Worm (Caenorhabditis elegans) whole organism, late embryonic: ENCODE results near the gene Y37E11B.2.

Experiments
- sox-4 ChIP-seq: sonication (generic microtip); optimal IDR thresholded peaks from 2 replicates; lab custom pipeline; 2017; ENCODE audit warnings: mild to moderate bottlenecking, missing genetic modification characterization, inconsistent platforms, missing compliant biosample characterization
- zip-5 ChIP-seq: sonication (generic microtip); optimal IDR thresholded peaks from 2 replicates; lab custom pipeline; 2016; ENCODE audit warnings: missing genetic modification characterization, missing compliant biosample characterization

DNA sequence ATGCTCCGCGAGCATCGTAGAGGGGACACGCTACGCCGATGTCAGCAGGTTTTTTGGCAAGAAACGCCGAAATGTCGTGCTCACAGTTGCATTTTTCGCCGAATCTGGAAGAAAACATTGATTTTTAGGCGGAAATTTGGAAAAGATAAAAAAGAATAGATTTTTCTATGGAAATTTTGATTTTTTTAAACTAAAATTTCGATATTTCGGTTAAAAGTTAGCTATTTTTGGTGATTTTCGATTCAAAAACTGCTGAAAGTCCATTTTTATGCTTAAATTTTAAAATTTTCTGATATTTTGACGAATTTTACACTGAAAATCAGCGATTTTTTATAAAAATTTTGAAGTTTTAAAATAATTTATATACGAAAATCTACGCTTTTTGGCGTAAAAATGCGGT lies 19.1 kb downstream of the Y37E11B.2 start:
- TF ChIP-seq zip-5 (tag; lab: Kevin White, UChicago), result no peak
- no peak for TF ChIP-seq sox-4 (tag; lab: Kevin White, UChicago)
